Fruit fly (Drosophila melanogaster): ENCODE measurements around the gene jumu.

DNA sequence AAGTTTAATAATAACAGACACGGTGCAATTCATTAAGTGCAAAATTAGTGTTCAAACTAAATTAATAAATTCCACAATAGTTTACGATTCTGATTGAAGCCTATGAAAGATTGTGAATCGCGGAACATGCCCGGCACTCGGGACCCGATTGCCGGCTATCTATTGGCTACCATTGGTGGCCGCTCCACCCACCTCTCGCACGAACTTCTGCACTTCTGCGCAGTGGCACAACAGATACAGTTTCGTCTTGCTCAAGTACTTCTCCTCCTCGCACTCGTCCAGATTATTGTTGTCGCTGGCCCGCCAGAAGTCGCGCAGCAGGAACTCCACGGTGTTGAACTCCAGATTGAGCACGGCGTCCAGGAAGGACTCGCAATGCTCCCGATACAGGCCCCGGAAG, 14.3 kb downstream of the jumu start:
- no peak for TF ChIP-seq OdsH (GFP tag; optimal IDR thresholded peaks at IDR 0.05)
- TF ChIP-seq Gug (GFP tag; IDR thresholded peaks at IDR 0.05), result no peak
- TF ChIP-seq CG15336 (GFP tag; IDR thresholded peaks at IDR 0.05), result no peak
- TF ChIP-seq CG3032 (tag; optimal IDR thresholded peaks at IDR 0.05), result no peak
- no peak for TF ChIP-seq CG4318 (GFP tag; optimal IDR thresholded peaks at IDR 0.05)
- no peak for TF ChIP-seq lz (GFP tag; optimal IDR thresholded peaks at IDR 0.05)
- TF ChIP-seq CG8632 (GFP tag; optimal IDR thresholded peaks at IDR 0.05), result no peak
